Fruit fly (Drosophila melanogaster): ENCODE data around the gene ND-13B.

DNA sequence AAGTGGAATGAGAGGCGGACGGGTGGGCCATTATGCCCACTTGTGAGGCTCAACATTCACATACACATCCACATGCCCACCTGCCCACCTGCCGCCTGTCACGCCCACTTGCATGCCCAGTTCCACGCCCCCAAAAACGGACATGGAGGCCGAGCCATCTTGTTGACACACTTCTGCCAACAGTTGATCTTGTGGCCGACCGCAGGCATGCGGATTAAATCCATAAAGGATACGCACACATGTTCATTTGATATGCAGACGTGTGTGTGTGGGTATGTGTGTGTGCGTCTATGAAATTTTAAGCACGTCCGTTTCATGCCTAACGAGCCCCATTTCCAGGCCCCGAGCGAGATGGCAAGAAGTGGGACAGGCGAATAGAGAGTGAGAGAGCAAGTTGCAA is 8.3 kb upstream of the ND-13B start:
- TF ChIP-seq CG18599 (GFP tag; optimal IDR thresholded peaks at IDR 0.05) (no peak), aop (GFP tag; IDR thresholded peaks at IDR 0.05) (no peak), Abd-B (GFP tag; optimal IDR thresholded peaks at IDR 0.05) (no peak), Stat92E (GFP tag; optimal IDR thresholded peaks at IDR 0.05) (no peak), CG4854 (GFP tag; optimal IDR thresholded peaks at IDR 0.05) (no peak)
